Worm (Caenorhabditis elegans) whole organism, dauer: ENCODE results near the gene ZC449.7.

ENCODE experiments used
- unc-62 ChIP-seq: sonication (generic microtip); optimal IDR thresholded peaks from 2 replicates; lab custom pipeline; 2017; ENCODE audit warnings: missing biosample characterization, missing genetic modification reagents, missing genetic modification characterization

ZC449.7 gene

DNA sequence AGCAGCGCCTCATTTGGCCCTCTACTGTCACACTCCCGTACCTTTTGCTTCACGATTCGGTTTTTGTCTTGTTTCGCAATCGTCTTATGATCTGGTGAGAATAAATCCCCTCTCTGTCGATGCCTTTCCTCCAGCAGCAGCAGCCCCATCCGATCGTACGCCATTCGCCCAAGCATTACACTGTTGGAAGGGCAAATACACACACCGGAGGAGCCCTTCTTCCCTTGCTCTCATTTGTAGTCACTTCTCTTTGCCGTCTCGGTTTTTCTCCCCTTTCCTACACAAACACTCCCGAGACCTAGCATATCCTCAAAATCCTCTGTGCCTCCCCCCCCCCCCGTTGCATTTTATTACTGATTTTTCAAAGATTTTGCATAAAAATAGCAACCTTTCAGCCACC lies 15.0 kb upstream of the ZC449.7 start, which contains the start of gene set-30:
Gene set-30, plus strand, starts transcription at position 396 of the 400 bp plus-strand sequence.
- TF ChIP-seq unc-62 (GFP tag; lab: Kevin White, UChicago), result no peak

DNA sequence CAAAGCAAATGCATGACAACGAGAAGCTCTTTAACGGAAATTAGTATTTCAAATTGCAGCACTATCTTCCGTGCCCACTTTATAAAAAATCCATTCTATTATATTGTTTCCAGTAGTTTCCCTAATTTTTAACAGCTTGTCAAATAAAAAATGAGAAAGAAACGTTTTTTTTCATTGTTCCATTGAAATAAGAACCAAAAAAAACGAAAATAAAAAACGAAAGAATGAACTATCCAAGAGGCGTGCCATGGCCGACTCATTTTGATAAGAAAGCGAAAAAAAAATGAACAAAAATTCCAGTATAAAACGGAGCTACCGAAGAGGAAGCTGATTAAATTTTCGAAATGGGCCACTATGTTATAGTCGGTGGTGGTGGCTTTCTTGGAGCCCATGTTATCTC lies 8.9 kb upstream of the ZC449.7 start, which contains the start of gene hsd-2:
Gene hsd-2, plus strand, starts transcription at position 301 of the 400 bp plus-strand sequence.
- no peak for TF ChIP-seq unc-62 (GFP tag; lab: Kevin White, UChicago)

DNA sequence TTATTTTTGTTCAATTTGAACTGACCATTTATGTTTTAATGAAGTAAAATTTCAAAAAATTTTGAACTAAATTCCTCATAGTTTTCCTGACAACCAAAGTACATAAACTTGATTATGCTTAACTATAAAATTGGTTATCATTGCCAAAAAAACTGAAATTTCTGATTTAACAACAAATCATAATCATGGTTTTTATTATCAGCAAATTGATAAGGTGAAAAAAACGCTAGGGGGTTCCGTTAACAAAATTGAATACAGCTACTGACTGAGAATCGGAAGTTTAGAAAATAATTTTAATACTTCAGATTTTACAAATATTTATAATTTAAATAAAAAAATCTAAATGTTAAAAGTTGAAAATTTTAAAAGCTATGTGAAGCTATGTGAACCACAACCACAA lies 6.9 kb upstream of the ZC449.7 start:
- TF ChIP-seq unc-62 (GFP tag; lab: Kevin White, UChicago), result no peak

DNA sequence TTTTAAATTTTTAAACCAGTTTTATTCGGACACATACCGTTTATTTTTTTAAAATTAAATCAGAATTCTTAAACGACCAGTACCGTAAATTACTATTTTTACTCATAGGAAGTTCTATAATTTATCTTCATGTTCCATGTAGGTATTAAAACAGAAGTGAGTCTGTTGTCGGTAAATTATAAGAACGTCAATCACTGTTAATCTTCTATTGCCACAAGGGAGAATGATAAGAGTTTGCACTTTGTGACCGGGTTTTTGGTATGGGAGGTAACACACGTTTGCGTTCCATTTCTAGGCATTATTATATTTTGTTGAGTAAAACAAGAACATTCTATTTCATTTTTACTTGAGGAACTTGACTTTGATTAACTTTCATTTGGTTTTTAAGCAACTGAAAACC lies 4.9 kb upstream of the ZC449.7 start, which contains the start of gene hsd-3:
Gene hsd-3, plus strand, starts transcription at position 301 of the 400 bp plus-strand sequence.
- TF ChIP-seq unc-62 (GFP tag; lab: Kevin White, UChicago), result no peak

DNA sequence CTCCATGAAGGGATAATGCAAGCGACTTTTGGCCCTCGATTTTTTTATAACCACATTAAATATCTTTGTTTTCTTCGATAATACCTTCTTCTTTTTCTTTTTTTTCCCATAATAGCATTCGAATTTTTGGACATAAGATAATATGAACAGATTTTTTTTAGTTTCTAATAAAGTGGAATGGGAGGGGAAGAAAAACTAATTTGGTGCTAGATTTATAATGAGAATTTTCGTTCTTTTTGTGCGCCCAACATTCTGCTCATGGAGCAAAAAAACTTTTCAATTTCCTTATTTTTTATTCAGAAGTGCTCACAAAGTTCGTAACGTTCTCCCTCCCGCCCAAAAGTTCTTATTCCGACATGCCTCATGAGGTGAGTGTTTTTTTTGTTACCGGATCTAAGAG lies 1.9 kb downstream of the ZC449.7 start, which contains the start of gene ZC449.8:
Gene ZC449.8, plus strand, starts transcription at position 301 of the 400 bp plus-strand sequence.
- TF ChIP-seq unc-62 (GFP tag; lab: Kevin White, UChicago), result no peak

DNA sequence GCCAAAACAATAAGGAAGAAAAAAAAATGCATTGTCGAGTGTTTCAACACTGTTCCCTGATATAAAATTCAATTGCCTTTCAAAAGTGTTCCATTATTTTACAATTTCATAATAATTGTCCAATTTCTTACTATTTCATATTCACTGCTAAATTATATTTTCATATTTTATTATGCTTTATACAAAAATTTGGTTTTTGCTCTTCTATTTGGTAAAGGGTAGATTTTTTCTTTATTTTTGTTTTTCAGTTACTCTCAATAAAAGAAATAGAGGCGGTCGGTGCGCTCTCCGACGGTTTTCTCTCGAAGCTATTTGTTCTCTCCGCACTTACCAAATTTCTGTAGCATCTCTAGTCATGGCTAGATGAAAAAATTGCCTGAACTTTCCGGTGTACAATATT lies 3.7 kb downstream of the ZC449.7 start, which contains the start of gene sek-3:
Gene sek-3, plus strand, starts transcription at position 301 of the 400 bp plus-strand sequence.
- no peak for TF ChIP-seq unc-62 (GFP tag; lab: Kevin White, UChicago)

DNA sequence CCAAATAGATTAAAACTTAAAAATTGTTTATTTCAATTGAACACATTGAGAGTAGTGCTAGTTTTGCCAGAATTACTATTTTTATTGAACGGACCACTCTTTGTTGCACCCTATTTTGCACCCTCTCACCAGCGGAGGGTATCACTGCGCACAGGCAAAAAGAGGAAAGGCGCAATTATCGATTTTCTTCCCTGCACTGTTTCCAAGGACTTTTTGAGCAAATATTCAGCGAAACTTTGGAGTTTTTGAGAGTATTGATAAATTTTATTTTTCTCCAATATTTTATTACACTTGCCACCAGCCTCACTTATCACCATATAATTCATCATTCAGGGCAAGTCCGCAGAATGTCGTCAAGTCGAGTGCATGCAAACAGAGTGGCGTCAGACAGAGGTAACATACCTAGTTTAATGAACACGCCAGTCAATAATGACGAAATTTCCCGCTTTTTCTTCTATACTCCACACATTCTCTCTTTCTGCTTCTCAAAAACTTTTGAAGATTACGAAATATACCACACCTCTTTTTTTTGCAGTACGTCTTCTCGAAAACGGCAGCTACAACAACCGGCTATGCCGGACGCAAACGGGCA lies 4.3 kb downstream of the ZC449.7 start:
- no peak for TF ChIP-seq unc-62 (GFP tag; lab: Kevin White, UChicago)

DNA sequence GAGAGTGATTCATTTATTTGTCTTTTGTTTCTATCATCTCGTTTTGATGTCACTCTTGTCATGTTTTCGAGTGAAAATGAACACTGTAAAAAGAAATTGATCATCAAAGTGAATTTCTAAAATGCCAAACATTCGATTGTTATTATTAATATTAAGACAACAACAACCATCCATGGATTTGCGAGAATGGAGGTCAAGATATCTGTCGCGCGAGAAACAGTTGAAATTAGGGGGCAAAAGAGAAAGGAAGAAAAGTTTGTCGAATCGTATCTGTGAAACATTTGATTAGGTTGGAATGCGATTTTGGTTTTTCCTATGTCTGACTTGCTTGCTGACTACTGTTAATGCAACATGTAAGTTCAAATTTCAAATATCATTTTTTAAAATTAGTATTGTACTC lies 7.1 kb downstream of the ZC449.7 start, which contains the start of gene ZC449.2:
Gene ZC449.2, plus strand, starts transcription at position 290 of the 400 bp plus-strand sequence.
- no peak for TF ChIP-seq unc-62 (GFP tag; lab: Kevin White, UChicago)

DNA sequence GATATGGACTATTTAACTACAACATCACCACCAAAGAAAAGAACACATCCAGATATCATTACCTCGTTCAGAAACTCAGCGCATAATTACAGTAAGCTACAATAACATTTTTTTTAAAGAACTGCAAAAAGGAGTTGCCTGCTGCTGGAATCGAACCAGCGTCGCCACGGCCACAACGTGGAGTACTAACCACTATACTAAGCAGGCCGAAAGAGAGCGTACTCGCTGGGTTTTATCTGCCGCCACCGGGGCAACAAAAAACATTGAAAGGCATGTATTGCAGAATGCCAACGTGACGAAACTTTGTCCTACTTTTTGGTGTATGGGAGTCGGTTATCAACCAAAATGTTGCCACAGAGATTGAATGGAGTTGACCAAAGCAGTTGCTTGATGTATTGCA lies 8.8 kb downstream of the ZC449.7 start:
- no peak for TF ChIP-seq unc-62 (GFP tag; lab: Kevin White, UChicago)

DNA sequence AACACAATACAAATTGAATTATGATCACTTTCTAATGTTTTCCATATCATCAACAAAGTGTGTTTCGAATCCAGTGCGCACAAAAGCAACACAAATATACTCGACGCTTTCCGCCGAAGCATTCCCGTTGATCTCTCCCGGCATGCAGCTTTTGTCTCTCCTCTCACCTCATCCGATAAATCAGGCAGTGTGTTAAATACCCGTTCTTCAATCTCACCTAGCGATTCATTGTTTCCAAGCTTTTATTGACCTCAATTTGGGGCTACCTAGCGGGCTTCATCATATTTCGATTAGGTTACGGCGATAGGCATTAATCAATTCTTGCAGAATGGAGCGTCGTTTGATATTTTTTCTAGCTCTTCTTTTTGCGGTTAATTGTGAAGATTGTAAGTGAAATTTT lies 10.4 kb downstream of the ZC449.7 start, which contains the start of gene ZC449.1:
Gene ZC449.1, plus strand, starts transcription at position 121 of the 400 bp plus-strand sequence.
- no peak for TF ChIP-seq unc-62 (GFP tag; lab: Kevin White, UChicago)

DNA sequence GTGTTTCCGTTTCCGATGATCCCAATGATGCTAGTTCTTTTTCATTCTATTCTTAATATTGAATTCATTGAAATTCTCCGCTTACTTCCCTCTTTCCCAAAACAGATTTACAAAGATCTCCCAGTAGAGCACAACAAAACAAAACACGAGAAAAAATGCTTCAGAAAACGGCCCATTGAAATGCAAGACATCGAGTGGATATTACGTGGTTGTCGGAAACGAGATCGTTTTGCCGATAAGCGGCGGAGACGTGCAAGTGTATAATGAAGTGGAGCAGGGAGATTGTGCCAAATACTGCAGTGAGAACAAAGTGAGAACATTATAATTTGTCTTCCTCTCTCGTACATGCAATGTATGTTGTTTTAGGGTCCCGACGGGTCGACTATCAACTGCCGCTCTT lies 12.6 kb downstream of the ZC449.7 start:
- TF ChIP-seq unc-62 (GFP tag; lab: Kevin White, UChicago), result no peak

DNA sequence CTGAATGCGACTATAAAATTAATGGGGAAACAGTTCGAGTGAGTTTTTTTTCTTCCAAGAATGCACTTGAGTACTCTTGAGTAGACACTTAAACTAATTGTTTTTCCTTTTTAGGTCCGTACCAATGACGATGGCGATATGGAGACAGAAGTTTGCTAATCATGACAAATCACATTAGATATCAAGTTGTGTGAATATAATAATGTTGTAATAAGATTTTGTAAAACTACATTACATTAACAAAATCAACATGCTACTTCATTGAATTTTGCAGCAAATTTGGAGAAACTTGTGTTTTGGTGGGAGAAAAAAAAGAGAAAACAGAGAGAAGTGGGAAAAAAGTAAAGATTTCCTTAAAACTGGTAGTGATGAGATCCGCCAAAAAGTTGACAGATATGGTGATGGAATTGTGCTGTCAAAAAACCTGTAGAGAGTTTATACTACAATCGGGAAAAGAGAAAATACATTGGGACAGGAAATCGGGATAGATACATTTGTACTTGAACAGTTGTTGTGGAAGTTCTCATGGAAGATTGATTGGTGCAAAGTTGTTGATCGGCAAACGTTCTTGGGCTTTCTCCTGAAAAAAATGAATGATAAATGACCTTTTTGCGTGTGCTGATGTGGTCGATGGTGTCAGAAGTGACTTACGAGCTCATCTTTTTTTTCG lies 14.2 kb downstream of the ZC449.7 start:
- no peak for TF ChIP-seq unc-62 (GFP tag; lab: Kevin White, UChicago)

DNA sequence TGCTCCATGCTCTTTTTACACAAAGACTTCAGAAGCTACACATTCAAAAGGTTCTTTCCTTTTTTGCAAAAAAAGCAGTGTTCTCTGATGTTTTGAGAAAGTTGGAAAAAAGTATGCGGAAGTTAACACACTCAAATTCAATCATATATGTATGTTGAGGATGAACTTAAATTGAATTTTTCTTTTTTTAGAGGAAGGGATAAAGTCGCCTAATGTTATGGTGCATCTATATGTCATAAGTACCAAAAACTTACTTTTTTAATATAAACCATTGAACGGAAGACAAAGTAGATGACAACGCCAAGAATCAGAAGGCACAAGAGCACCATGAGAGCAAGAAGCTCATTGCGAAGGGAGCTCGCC lies 14.7 kb downstream of the ZC449.7 start:
- no peak for TF ChIP-seq unc-62 (GFP tag; lab: Kevin White, UChicago)

DNA sequence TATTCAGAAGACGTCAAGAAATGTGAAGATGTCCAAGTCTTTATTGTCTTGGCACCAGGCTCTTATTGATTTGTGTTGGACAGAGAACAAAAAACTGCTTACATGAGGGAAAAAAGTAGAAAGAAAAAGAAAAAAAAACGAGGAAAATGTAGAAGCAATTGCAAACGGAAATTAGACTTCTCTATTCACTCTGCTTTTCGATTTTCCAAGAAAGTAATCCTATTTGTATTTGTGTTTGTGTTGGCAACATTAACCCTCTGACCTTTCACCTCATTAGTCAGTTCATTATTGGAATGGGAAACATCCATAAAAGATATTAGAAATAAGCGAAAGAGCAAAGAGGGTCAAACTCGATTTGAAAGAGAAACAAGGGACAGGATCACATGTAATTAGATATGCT lies 17.9 kb downstream of the ZC449.7 start:
- TF ChIP-seq unc-62 (GFP tag; lab: Kevin White, UChicago), result no peak

DNA sequence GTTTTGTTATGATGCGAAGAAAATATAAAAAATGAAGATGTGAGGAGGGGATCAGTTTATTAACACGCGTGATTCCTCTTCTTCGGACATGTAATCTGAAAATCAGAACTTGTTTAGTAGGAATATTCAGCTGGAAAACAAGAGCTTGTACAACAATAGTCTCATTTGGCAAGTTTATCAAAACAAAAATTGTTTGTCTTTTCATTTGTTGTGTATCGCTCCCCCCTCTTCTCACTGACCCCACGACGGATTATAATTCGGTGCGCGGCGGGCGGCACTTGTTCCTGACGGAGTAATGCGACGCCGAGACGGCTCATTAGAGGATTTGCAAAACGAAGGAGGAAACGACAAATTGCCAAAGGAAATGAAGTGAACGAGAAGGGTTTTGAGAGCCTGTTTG lies 20.0 kb downstream of the ZC449.7 start, which contains the start of gene ZC449.4:
Gene ZC449.4, minus strand, starts transcription at position 101 of the 400 bp plus-strand sequence.
- no peak for TF ChIP-seq unc-62 (GFP tag; lab: Kevin White, UChicago)

DNA sequence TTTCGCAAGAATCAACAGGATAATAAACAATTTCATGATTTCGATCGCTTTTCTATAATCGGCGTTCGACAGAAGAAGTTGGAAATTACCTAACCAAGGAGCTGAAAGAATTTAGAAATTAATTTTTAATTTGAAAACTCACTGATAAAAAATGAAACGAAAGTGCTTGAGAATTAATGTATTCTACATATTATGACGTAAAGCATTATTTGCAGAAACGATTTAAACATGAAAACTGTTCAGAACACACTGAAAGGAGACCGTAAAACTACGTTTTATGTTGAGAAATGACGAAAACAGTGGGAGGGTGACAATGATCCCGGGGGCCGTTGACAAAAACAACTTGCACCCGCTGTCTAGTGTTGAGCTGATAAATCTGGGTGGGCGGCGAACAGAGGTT lies 23.8 kb downstream of the ZC449.7 start, which contains the start of gene ZC449.5:
Gene ZC449.5, minus strand, starts transcription at position 101 of the 400 bp plus-strand sequence.
- no peak for TF ChIP-seq unc-62 (GFP tag; lab: Kevin White, UChicago)
